Worm (Caenorhabditis elegans) whole organism, L1 larva: Measurements from ENCODE around the gene C25H3.15.
"Not testable (repeated sequence)": the region's sequence is repeated elsewhere in the genome, so short reads cannot be mapped to it uniquely, and the experiment has no call there.

Experiments used
- C16A3.4 ChIP-seq: fragments of 150-350 bp; optimal IDR thresholded peaks from 2 replicates; lab custom pipeline; 2014; ENCODE audit warnings: missing biosample characterization, missing genetic modification characterization
- F16B12.6 ChIP-seq: fragments of 150-350 bp; optimal IDR thresholded peaks from 2 replicates; lab custom pipeline; 2014; ENCODE audit warnings: missing biosample characterization, missing genetic modification characterization
- alr-1 ChIP-seq: fragments of 200-800 bp; sonication (Bioruptor generic); optimal IDR thresholded peaks from 2 replicates; lab custom pipeline; 2018; ENCODE audit warnings: borderline replicate concordance, mild to moderate bottlenecking, missing genetic modification characterization, missing compliant biosample characterization
- ama-1 ChIP-seq: fragments of 150-350 bp; optimal IDR thresholded peaks from 2 replicates; lab custom pipeline; 2014
- blmp-1 ChIP-seq: fragments of 150-350 bp; optimal IDR thresholded peaks from 2 replicates; lab custom pipeline; 2014; ENCODE audit warnings: missing biosample characterization, missing genetic modification characterization
- ceh-63 ChIP-seq: fragments of 200-800 bp; sonication (Bioruptor generic); optimal IDR thresholded peaks from 2 replicates; lab custom pipeline; 2018; ENCODE audit warnings: mild to moderate bottlenecking, missing genetic modification characterization, missing compliant biosample characterization
- ceh-8 ChIP-seq: fragments of 200-800 bp; sonication (Bioruptor generic); optimal IDR thresholded peaks from 2 replicates; lab custom pipeline; 2018; ENCODE audit warnings: mild to moderate bottlenecking, missing genetic modification characterization, moderate library complexity, missing compliant biosample characterization
- ceh-82 ChIP-seq, 3 experiments: fragments of 150-350 bp in 1 of 3; sonication (generic microtip) in 2 of 3; optimal IDR thresholded peaks; 2 replicates each; lab custom pipeline; 2014 to 2017; ENCODE audit warnings: missing biosample characterization in 3 of 3, missing genetic modification characterization in 3 of 3
- ceh-90 ChIP-seq: sonication (generic microtip); optimal IDR thresholded peaks from 2 replicates; lab custom pipeline; 2016; ENCODE audit warnings: missing genetic modification characterization, missing compliant biosample characterization
- ces-1 ChIP-seq: fragments of 150-350 bp; optimal IDR thresholded peaks from 2 replicates; lab custom pipeline; 2014; ENCODE audit warnings: missing biosample characterization, missing genetic modification reagents, missing genetic modification characterization
- dpl-1 ChIP-seq, 3 experiments: fragments of 150-350 bp in 2 of 3; sonication (generic microtip) in 1 of 3; optimal IDR thresholded peaks; 2 replicates each; lab custom pipeline; 2014 to 2017; ENCODE audit warnings: missing biosample characterization in 3 of 3, missing genetic modification characterization in 3 of 3, missing genetic modification reagents in 3 of 3
- efl-1 ChIP-seq, 4 experiments: fragments of 150-350 bp; optimal IDR thresholded peaks in 3 of 4; peaks in 1 of 4; 1 replicate in 1 of 4; 2 replicates in 3 of 4; lab custom pipeline; 2014; ENCODE audit warnings: missing biosample characterization in 2 of 4, missing genetic modification characterization in 2 of 4, missing genetic modification reagents in 2 of 4
- efl-3 ChIP-seq: fragments of 200-800 bp; sonication (Bioruptor generic); optimal IDR thresholded peaks from 2 replicates; lab custom pipeline; 2018; ENCODE audit warnings: mild to moderate bottlenecking, missing genetic modification characterization, missing compliant biosample characterization
- elt-2 ChIP-seq: sonication (generic microtip); optimal IDR thresholded peaks from 2 replicates; lab custom pipeline; 2016; ENCODE audit warnings: missing genetic modification characterization, mild to moderate bottlenecking, inconsistent platforms, missing compliant biosample characterization, missing genetic modification reagents
- elt-3 ChIP-seq, 6 experiments: fragments of 150-350 bp in 1 of 6; sonication (generic microtip); optimal IDR thresholded peaks; 2 replicates each; lab custom pipeline; 2017 to 2018; ENCODE audit warnings: missing biosample characterization in 6 of 6, missing genetic modification characterization in 6 of 6, inconsistent platforms in 1 of 6
- fkh-4 ChIP-seq: sonication (generic microtip); optimal IDR thresholded peaks from 2 replicates; lab custom pipeline; 2016; ENCODE audit warnings: missing compliant biosample characterization, missing genetic modification characterization, borderline replicate concordance
- fkh-8 ChIP-seq: sonication (generic microtip); optimal IDR thresholded peaks from 2 replicates; lab custom pipeline; 2016; ENCODE audit warnings: mild to moderate bottlenecking, missing genetic modification characterization, missing compliant biosample characterization
- grh-1 ChIP-seq: fragments of 200-800 bp; sonication (Bioruptor generic); IDR thresholded peaks from 2 replicates; pipeline ENCODE4 v1.3.6; 2022; ENCODE audit warnings: missing genetic modification reagents, missing genetic modification characterization, missing compliant biosample characterization
- hlh-4 ChIP-seq: sonication (generic microtip); optimal IDR thresholded peaks from 2 replicates; lab custom pipeline; 2016; ENCODE audit warnings: mild to moderate bottlenecking, missing genetic modification characterization, missing compliant biosample characterization
- lin-14 ChIP-seq: fragments of 200-800 bp; sonication (Bioruptor generic); optimal IDR thresholded peaks from 2 replicates; lab custom pipeline; 2018; ENCODE audit warnings: mild to moderate bottlenecking, missing genetic modification characterization, moderate library complexity, missing compliant biosample characterization
- lin-15B ChIP-seq: fragments of 150-350 bp; sonication (generic microtip); optimal IDR thresholded peaks from 3 replicates; lab custom pipeline; 2014; ENCODE audit warnings: missing biosample characterization, missing genetic modification characterization
- lin-35 ChIP-seq, 2 experiments: fragments of 150-350 bp; optimal IDR thresholded peaks; 2 replicates each; lab custom pipeline; 2014; ENCODE audit warnings: missing biosample characterization in 2 of 2, missing genetic modification characterization in 2 of 2, missing genetic modification reagents in 2 of 2
- lin-39 ChIP-seq: fragments of 150-350 bp; optimal IDR thresholded peaks from 2 replicates; lab custom pipeline; 2014; ENCODE audit warnings: missing biosample characterization, missing genetic modification reagents, missing genetic modification characterization
- lsy-2 ChIP-seq, 2 experiments: fragments of 150-350 bp; optimal IDR thresholded peaks; 2 replicates each; lab custom pipeline; 2014; ENCODE audit warnings: missing biosample characterization in 2 of 2, missing genetic modification characterization in 2 of 2
- mep-1 ChIP-seq: fragments of 150-350 bp; optimal IDR thresholded peaks from 2 replicates; lab custom pipeline; 2014; ENCODE audit warnings: missing biosample characterization, missing genetic modification characterization
- nhr-11 ChIP-seq: fragments of 150-350 bp; optimal IDR thresholded peaks from 2 replicates; lab custom pipeline; 2014; ENCODE audit warnings: missing biosample characterization, missing genetic modification characterization
- nhr-19 ChIP-seq: fragments of 200-800 bp; sonication (Bioruptor generic); conservative IDR thresholded peaks from 2 replicates; pipeline ENCODE4 v1.3.6; 2022; ENCODE audit warnings: missing genetic modification characterization, missing compliant biosample characterization
- nhr-20 ChIP-seq: sonication (generic microtip); optimal IDR thresholded peaks from 2 replicates; lab custom pipeline; 2016; ENCODE audit warnings: mild to moderate bottlenecking, missing genetic modification characterization, missing compliant biosample characterization
- nhr-237 ChIP-seq: fragments of 150-350 bp; optimal IDR thresholded peaks from 2 replicates; lab custom pipeline; 2014; ENCODE audit warnings: missing biosample characterization, missing genetic modification characterization
- nhr-47 ChIP-seq: sonication (generic microtip); optimal IDR thresholded peaks from 2 replicates; lab custom pipeline; 2016; ENCODE audit warnings: mild to moderate bottlenecking, missing genetic modification characterization, moderate library complexity, missing compliant biosample characterization
- nhr-71 ChIP-seq: sonication (generic microtip); optimal IDR thresholded peaks from 2 replicates; lab custom pipeline; 2016; ENCODE audit warnings: mild to moderate bottlenecking, missing genetic modification characterization, moderate library complexity, missing compliant biosample characterization
- nhr-76 ChIP-seq: sonication (generic microtip); optimal IDR thresholded peaks from 2 replicates; lab custom pipeline; 2017; ENCODE audit warnings: missing biosample characterization, missing genetic modification characterization
- nhr-85 ChIP-seq: sonication (generic microtip); peaks from one replicate; lab custom pipeline; 2016; ENCODE audit warnings: missing genetic modification characterization, inconsistent platforms, missing compliant biosample characterization
- pax-3 ChIP-seq: fragments of 200-800 bp; sonication (Bioruptor generic); optimal IDR thresholded peaks from 2 replicates; lab custom pipeline; 2018; ENCODE audit warnings: mild to moderate bottlenecking, missing genetic modification characterization, moderate library complexity, missing compliant biosample characterization
- pqm-1 ChIP-seq: sonication (generic microtip); optimal IDR thresholded peaks from 3 replicates; lab custom pipeline; 2017; ENCODE audit warnings: missing biosample characterization, missing genetic modification characterization
- skn-1 ChIP-seq: fragments of 150-350 bp; optimal IDR thresholded peaks from 2 replicates; lab custom pipeline; 2014; ENCODE audit warnings: missing biosample characterization, missing genetic modification characterization
- snu-23 ChIP-seq: sonication (generic microtip); optimal IDR thresholded peaks from 2 replicates; lab custom pipeline; 2016; ENCODE audit warnings: missing genetic modification characterization, missing compliant biosample characterization
- sup-37 ChIP-seq: fragments of 200-800 bp; sonication (Bioruptor generic); optimal IDR thresholded peaks from 2 replicates; lab custom pipeline; 2018; ENCODE audit warnings: mild to moderate bottlenecking, missing genetic modification characterization, missing compliant biosample characterization
- unc-86 ChIP-seq: sonication (generic microtip); optimal IDR thresholded peaks from 2 replicates; lab custom pipeline; 2016; ENCODE audit warnings: missing genetic modification characterization, missing compliant biosample characterization
- xbp-1 ChIP-seq: sonication (generic microtip); optimal IDR thresholded peaks from 2 replicates; lab custom pipeline; 2016; ENCODE audit warnings: missing genetic modification characterization, missing compliant biosample characterization
- ztf-11 ChIP-seq, 2 experiments: sonication (generic microtip); optimal IDR thresholded peaks; 2 replicates each; lab custom pipeline; 2016 to 2017; ENCODE audit warnings: missing genetic modification characterization in 2 of 2, missing biosample characterization in 1 of 2, missing compliant biosample characterization in 1 of 2

C25H3.15 gene

ce11 chrII:5665029-5665428 is at the start of gene C25H3.15:
C25H3.15 (plus strand) TSS chrII:5665329.
- TF ChIP-seq efl-1 (optimal IDR thresholded peaks at IDR 0.05; lab: Kevin White, UChicago) (no peak), efl-1 (GFP tag; optimal IDR thresholded peaks at IDR 0.05 in 1 of 2; lab: Kevin White, UChicago) (no peak), elt-3 (tag; optimal IDR thresholded peaks at IDR 0.05; lab: Kevin White, UChicago) (no peak), sup-37 (no peak), hlh-4 (tag; lab: Kevin White, UChicago) (no peak), ama-1 (lab: Kevin White, UChicago) (no peak), F16B12.6 (tag; lab: Kevin White, UChicago) (no peak), pax-3 (tag; lab: Kevin White, UChicago) (no peak), xbp-1 (no peak), ces-1 (no peak)
- TF ChIP-seq, all 84 proteins: peak for 0

- TF ChIP-seq lin-35 (GFP tag; optimal IDR thresholded peaks at IDR 0.05; lab: Kevin White, UChicago) (no peak), lin-14 (GFP tag; lab: Kevin White, UChicago) (peak; percentile 18), lin-15B (tag; lab: Kevin White, UChicago) (no peak), blmp-1 (peak; percentile 58), nhr-85 (tag; lab: Kevin White, UChicago) (peak; percentile 56), nhr-237 (tag; lab: Kevin White, UChicago) (no peak), nhr-19 (GFP tag; lab: Robert Waterston, UW) (no peak), ceh-8 (GFP tag; lab: Kevin White, UChicago) (no peak), elt-3 (tag; optimal IDR thresholded peaks at IDR 0.05; lab: Kevin White, UChicago) (peak in 2 of 6 experiments; percentile 6 to 18), nhr-11 (tag; lab: Kevin White, UChicago) (no peak), nhr-20 (tag; lab: Kevin White, UChicago) (peak; percentile 77), dpl-1 (GFP tag; optimal IDR thresholded peaks at IDR 0.05; lab: Kevin White, UChicago) (no peak), pqm-1 (tag; lab: Kevin White, UChicago) (no peak), ceh-63 (GFP tag; lab: Kevin White, UChicago) (no peak), fkh-8 (no peak), grh-1 (GFP tag; lab: Robert Waterston, UW) (no peak), alr-1 (tag; lab: Kevin White, UChicago) (no peak), skn-1 (tag; lab: Kevin White, UChicago) (no peak), C16A3.4 (tag; lab: Kevin White, UChicago) (peak; percentile 15), lin-39 (tag; lab: Kevin White, UChicago) (no peak), nhr-47 (no peak), xbp-1 (no peak), nhr-71 (tag; lab: Kevin White, UChicago) (peak; percentile 13), lsy-2 (tag; optimal IDR thresholded peaks at IDR 0.05; lab: Kevin White, UChicago) (peak in 1 of 2 experiments; percentile 6), ztf-11 (tag; optimal IDR thresholded peaks at IDR 0.05; lab: Kevin White, UChicago) (no peak), ceh-82 (tag; optimal IDR thresholded peaks at IDR 0.05; lab: Kevin White, UChicago) (no peak), unc-86 (tag; lab: Kevin White, UChicago) (no peak), fkh-4 (no peak), elt-2 (tag; lab: Kevin White, UChicago) (peak; percentile 20), nhr-76 (tag; lab: Kevin White, UChicago) (no peak), efl-3 (GFP tag; lab: Kevin White, UChicago) (no peak), snu-23 (peak; percentile 1)
Measured at ce11 chrII:5619298-5619697, 45.8 kb upstream of the C25H3.15 start, which contains the start of gene dhs-6. dhs-6 (minus strand) TSS chrII:5619319.

- not testable (repeated sequence) for TF ChIP-seq lsy-2 (tag; optimal IDR thresholded peaks at IDR 0.05; lab: Kevin White, UChicago); mep-1 (tag; lab: Kevin White, UChicago); ceh-90
Measured at ce11 chrII:5622383-5622939, 42.7 kb upstream of the C25H3.15 start, which contains the start of the genes eif-3.L and npl-4.2. eif-3.L (minus strand) TSS chrII:5622483. npl-4.2 (plus strand) TSS chrII:5622889.
